Worm (Caenorhabditis elegans): ENCODE results near the gene W04E12.5.

- TF ChIP-seq ham-2 (GFP tag; optimal IDR thresholded peaks at IDR 0.05) (no peak), nhr-12 (tag; optimal IDR thresholded peaks at IDR 0.05) (no peak), nhr-76 (tag; optimal IDR thresholded peaks at IDR 0.05) (no peak), mls-2 (tag; optimal IDR thresholded peaks at IDR 0.05) (no peak), lsy-2 (tag; optimal IDR thresholded peaks at IDR 0.05) (no peak), sptf-1 (tag; optimal IDR thresholded peaks at IDR 0.05) (no peak), pha-4 (tag; optimal IDR thresholded peaks at IDR 0.05) (no peak), mab-5 (tag; optimal IDR thresholded peaks at IDR 0.05) (no peak), unc-39 (tag; optimal IDR thresholded peaks at IDR 0.05) (no peak), snpc-4 (tag; optimal IDR thresholded peaks at IDR 0.05) (no peak), bed-3 (GFP tag; optimal IDR thresholded peaks at IDR 0.05) (no peak), elt-3 (tag; optimal IDR thresholded peaks at IDR 0.05) (no peak), ztf-11 (tag; optimal IDR thresholded peaks at IDR 0.05) (no peak), nhr-237 (tag; optimal IDR thresholded peaks at IDR 0.05) (no peak)
These were observed 21.4 kb upstream of the W04E12.5 start for ce11 chrV:19724589-19724988.
